Worm (Caenorhabditis elegans) whole organism, L4/young adult: Measurements from ENCODE around the gene F55C9.15.
"Not testable (repeated sequence)": the region's sequence is repeated elsewhere in the genome, so short reads cannot be mapped to it uniquely, and the experiment has no call there.

Experiments used
- W03F9.2 ChIP-seq: fragments of 150-350 bp; optimal IDR thresholded peaks from 2 replicates; lab custom pipeline; 2014; ENCODE audit warnings: missing biosample characterization, missing genetic modification characterization
- dao-5 ChIP-seq: sonication (generic microtip); optimal IDR thresholded peaks from 2 replicates; lab custom pipeline; 2016; ENCODE audit warnings: missing genotype, missing genetic modification characterization, moderate library complexity, missing compliant biosample characterization
- him-1 ChIP-seq: sonication (generic microtip); optimal IDR thresholded peaks from 2 replicates; lab custom pipeline; 2016; ENCODE audit warnings: missing genotype, missing genetic modification reagents, missing genetic modification characterization, missing compliant biosample characterization

The F55C9.15 gene

ce11 chrV:19308137-19308536 is 1.3 kb upstream of the F55C9.15 start:
- TF ChIP-seq dao-5 (tag; lab: Kevin White, UChicago) = no peak
- no peak for TF ChIP-seq him-1
- no peak for TF ChIP-seq W03F9.2

DNA sequence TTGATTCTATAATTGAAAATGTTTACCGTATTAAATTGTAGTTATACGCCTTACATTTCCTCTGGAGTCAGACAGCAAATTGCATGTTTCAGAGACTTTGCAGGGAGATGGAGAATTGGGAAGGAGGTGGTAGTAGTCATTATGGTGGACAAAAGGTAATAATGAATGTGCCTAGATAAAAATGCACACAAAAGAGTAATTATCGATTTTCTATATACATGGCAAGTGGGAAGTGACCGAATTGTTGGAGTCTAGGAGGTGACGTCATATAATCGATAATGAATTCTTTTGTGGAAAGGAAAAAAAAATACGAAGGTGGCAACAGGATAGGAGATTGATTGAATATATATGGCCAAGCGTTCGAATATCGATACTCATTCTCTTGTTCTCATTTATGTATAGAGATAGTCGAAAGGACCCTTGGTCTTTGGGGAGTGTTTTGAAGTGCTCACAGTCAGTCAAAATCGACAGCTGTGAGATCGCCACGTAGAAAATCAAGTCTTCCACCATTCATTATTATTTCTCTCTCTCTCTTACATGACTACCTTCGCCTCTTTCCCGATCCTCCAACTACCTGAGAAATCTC is 3.1 kb downstream of the F55C9.15 start, which contains the start of the genes fbxb-63 and fbxb-61:
TSS of gene fbxb-63 (minus strand) at position 142 of the 586 bp plus-strand sequence.
TSS of gene fbxb-61 (plus strand) at position 536 of the 586 bp plus-strand sequence.
- TF ChIP-seq dao-5 (tag; lab: Kevin White, UChicago) (no peak), him-1 (no peak), W03F9.2 (no peak)

- no peak for TF ChIP-seq dao-5 (tag; lab: Kevin White, UChicago)
- TF ChIP-seq W03F9.2 = no peak
- no peak for TF ChIP-seq him-1
These were observed 4.9 kb downstream of the F55C9.15 start, which contains the start of gene fbxb-62 for ce11 chrV:19301934-19302333. Gene fbxb-62, minus strand, starts transcription at chrV:19302034.

- TF ChIP-seq W03F9.2 (no peak), dao-5 (tag; lab: Kevin White, UChicago) (no peak), him-1 (no peak)
These were observed 7.5 kb downstream of the F55C9.15 start, which contains the start of gene F55C9.14 for ce11 chrV:19299262-19299661. Gene F55C9.14, plus strand, starts transcription at chrV:19299562.

- TF ChIP-seq W03F9.2 (no peak), him-1 (no peak), dao-5 (tag; lab: Kevin White, UChicago) (no peak)
These were observed 9.3 kb downstream of the F55C9.15 start, which contains the start of gene fbxb-60 for ce11 chrV:19297510-19297909. Gene fbxb-60, plus strand, starts transcription at chrV:19297810.

- no peak for TF ChIP-seq dao-5 (tag; lab: Kevin White, UChicago)
- TF ChIP-seq him-1 = no peak
- no peak for TF ChIP-seq W03F9.2
These were observed 10.1 kb downstream of the F55C9.15 start, which contains the start of gene F55C9.6 for ce11 chrV:19296723-19297122. Gene F55C9.6, minus strand, starts transcription at chrV:19296823.

DNA sequence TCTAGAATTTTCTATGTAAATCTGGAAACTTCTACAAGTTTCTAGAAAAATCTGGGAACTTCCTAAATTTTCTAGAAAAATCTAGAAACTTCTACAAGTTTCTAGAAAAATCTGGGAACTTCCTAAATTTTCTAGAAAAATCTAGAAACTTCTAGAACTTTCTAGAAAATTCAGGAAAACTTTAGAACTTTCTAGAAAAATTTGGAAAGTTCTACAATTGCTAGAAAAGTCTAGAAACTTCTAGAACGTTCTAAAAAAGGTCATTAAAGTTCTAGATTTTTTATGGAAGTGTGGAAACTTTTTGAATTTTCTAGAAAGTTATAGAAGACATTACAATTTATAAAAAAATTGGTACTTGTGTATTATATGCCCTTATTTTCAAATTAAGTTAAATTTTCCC is 13.8 kb downstream of the F55C9.15 start, which contains the start of gene F55C9.5:
TSS of gene F55C9.5 (minus strand) at position 101 of the 400 bp plus-strand sequence.
- TF ChIP-seq dao-5 (tag; lab: Kevin White, UChicago) (no peak), him-1 (no peak), W03F9.2 (no peak)

DNA sequence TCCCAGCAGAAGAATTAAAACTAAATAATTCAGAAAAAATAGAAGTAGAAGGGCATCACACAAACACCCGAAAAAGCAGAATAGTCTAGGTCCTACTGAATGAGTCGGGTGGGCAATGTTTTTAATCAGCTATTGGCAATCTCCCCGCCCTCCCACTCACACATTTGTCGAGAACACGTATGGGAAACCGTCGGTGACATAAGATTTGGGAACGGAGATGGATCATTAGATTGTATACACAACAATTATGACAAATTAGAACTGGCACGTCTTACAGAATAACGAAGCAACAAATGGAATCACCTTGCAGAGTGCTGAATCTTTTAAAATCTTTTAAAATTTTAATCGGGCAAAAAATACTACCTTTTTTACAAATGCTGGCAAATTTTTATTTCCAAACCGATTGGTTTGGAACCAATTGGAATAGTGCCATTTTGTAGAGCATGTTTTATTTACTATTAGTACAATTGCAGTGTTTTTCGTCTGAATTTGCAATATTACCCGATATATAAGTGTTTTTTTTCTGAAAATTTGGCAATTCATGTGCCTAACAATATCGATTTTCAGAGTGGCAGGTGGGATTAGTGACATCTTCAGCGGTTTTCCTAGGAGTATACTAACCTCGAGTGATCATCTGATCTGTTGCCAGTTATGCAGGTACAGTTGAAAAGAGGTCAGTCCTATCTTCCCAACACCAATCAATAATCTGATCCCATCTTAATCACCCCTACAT is 18.6 kb downstream of the F55C9.15 start, which contains the start of the genes F55C9.3 and fbxb-57:
TSS of gene F55C9.3 (minus strand) at position 101 of the 733 bp plus-strand sequence.
TSS of gene fbxb-57 (plus strand) at position 683 of the 733 bp plus-strand sequence.
- no peak for TF ChIP-seq W03F9.2
- TF ChIP-seq him-1 = no peak
- no peak for TF ChIP-seq dao-5 (tag; lab: Kevin White, UChicago)

DNA sequence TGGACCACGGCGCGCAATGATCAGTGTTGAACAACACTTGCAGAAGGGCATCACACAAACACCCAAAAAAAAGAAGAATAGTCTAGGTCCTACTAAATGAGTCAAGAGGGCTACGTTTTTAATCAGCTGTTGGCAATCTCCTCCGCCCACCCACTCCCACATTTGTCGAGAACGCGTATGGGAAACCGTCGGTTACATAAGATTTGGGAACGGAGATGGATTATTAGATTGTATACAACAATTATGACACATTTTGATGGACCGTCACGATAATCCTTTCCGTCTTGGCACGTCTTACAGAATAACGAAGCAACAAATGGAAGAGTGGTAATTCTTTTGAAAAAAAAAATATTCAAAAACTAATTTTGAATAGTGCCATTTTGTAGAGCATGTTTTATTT is 20.9 kb downstream of the F55C9.15 start:
- TF ChIP-seq W03F9.2 (no peak), him-1 (no peak), dao-5 (tag; lab: Kevin White, UChicago) (no peak)

- TF ChIP-seq W03F9.2 (no peak), dao-5 (tag; lab: Kevin White, UChicago) (no peak), him-1 (no peak)
These were observed 24.5 kb downstream of the F55C9.15 start, which contains the start of gene fbxb-117 for ce11 chrV:19282314-19282713. Gene fbxb-117, plus strand, starts transcription at chrV:19282614.

ce11 chrV:19279888-19280287 is 26.9 kb downstream of the F55C9.15 start, which contains the start of gene F21D9.8:
Gene F21D9.8, minus strand, starts transcription at chrV:19279988.
- TF ChIP-seq dao-5 (tag; lab: Kevin White, UChicago) (no peak), him-1 (no peak), W03F9.2 (no peak)

DNA sequence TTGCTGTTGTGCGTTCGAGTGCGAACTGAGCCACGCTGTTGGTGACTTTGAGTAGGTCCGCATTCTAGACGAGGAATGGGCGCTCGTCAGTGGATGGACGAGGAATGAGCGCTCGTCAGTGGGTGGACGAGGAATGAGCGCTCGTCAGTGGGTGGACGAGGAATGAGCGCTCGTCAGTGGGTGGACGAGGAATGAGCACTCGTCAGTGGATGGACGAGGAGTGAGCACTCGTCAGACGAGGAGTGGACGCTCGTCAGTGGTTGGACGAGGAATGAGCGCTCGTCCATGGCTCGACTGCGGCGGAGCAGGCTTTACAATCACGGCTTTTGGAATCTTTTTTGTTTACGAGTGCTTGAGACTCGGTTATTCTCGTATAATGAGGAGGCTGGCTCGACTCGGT is 28.3 kb downstream of the F55C9.15 start:
- TF ChIP-seq W03F9.2 (no peak), him-1 (no peak), dao-5 (tag; lab: Kevin White, UChicago) (no peak)

DNA sequence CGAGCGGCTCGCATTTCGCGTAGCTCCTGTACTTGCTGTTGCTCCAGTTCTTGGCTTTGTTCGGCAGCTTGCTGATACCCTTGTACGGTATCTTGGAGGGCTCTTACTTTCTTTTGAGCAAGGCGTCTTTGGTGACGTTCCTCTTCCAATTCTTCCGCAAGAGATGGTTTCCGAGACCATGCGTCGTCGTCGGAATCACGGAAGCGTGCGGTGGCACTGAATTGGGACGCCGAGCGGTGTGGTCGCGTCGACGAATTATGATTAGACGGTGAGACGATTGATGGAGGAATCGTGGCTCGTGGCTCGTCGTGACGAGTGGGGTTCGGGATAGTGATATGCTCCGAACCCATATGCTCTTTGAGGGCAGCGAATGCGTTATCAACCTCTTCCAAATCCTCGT is 30.5 kb downstream of the F55C9.15 start:
- TF ChIP-seq him-1 = no peak
- no peak for TF ChIP-seq W03F9.2
- TF ChIP-seq dao-5 (tag; lab: Kevin White, UChicago) = no peak

ce11 chrV:19264148-19264547 is 42.7 kb downstream of the F55C9.15 start, which contains the start of gene F21D9.1:
Gene F21D9.1, plus strand, starts transcription at chrV:19264448.
- not testable (repeated sequence) for TF ChIP-seq dao-5 (tag; lab: Kevin White, UChicago); him-1; W03F9.2
